Worm (Caenorhabditis elegans) whole organism, L1 larva: ENCODE measurements around the gene hbl-1.

Source experiments
- C16A3.4 ChIP-seq: fragments of 150-350 bp; optimal IDR thresholded peaks from 2 replicates; lab custom pipeline; 2014; ENCODE audit warnings: missing biosample characterization, missing genetic modification characterization
- F16B12.6 ChIP-seq: fragments of 150-350 bp; optimal IDR thresholded peaks from 2 replicates; lab custom pipeline; 2014; ENCODE audit warnings: missing biosample characterization, missing genetic modification characterization
- Y116A8C.19 ChIP-seq: sonication (generic microtip); optimal IDR thresholded peaks from 2 replicates; lab custom pipeline; 2016; ENCODE audit warnings: missing compliant biosample characterization, missing genetic modification characterization, borderline replicate concordance
- aha-1 ChIP-seq: fragments of 150-350 bp; optimal IDR thresholded peaks from 2 replicates; lab custom pipeline; 2014; ENCODE audit warnings: missing biosample characterization, missing genetic modification characterization
- ama-1 ChIP-seq: fragments of 150-350 bp; optimal IDR thresholded peaks from 2 replicates; lab custom pipeline; 2014
- ceh-63 ChIP-seq: fragments of 200-800 bp; sonication (Bioruptor generic); optimal IDR thresholded peaks from 2 replicates; lab custom pipeline; 2018; ENCODE audit warnings: mild to moderate bottlenecking, missing genetic modification characterization, missing compliant biosample characterization
- ceh-8 ChIP-seq: fragments of 200-800 bp; sonication (Bioruptor generic); optimal IDR thresholded peaks from 2 replicates; lab custom pipeline; 2018; ENCODE audit warnings: mild to moderate bottlenecking, missing genetic modification characterization, moderate library complexity, missing compliant biosample characterization
- ceh-88 ChIP-seq: fragments of 200-800 bp; sonication (Bioruptor generic); IDR thresholded peaks from 2 replicates; pipeline ENCODE4 v1.3.6; 2022; ENCODE audit warnings: missing genetic modification characterization, missing compliant biosample characterization
- dsc-1 ChIP-seq: sonication (generic microtip); optimal IDR thresholded peaks from 2 replicates; lab custom pipeline; 2016; ENCODE audit warnings: mild to moderate bottlenecking, missing genetic modification characterization, missing compliant biosample characterization
- efl-1 ChIP-seq, 4 experiments: fragments of 150-350 bp; optimal IDR thresholded peaks in 3 of 4; peaks in 1 of 4; 1 replicate in 1 of 4; 2 replicates in 3 of 4; lab custom pipeline; 2014; ENCODE audit warnings: missing biosample characterization in 2 of 4, missing genetic modification characterization in 2 of 4, missing genetic modification reagents in 2 of 4
- efl-3 ChIP-seq: fragments of 200-800 bp; sonication (Bioruptor generic); optimal IDR thresholded peaks from 2 replicates; lab custom pipeline; 2018; ENCODE audit warnings: mild to moderate bottlenecking, missing genetic modification characterization, missing compliant biosample characterization
- egl-13 ChIP-seq: sonication (generic microtip); optimal IDR thresholded peaks from 2 replicates; lab custom pipeline; 2016; ENCODE audit warnings: missing genotype, missing genetic modification reagents, missing genetic modification characterization, missing compliant biosample characterization
- egl-27 ChIP-seq, 2 experiments: fragments of 150-350 bp in 1 of 2; sonication (generic microtip); optimal IDR thresholded peaks; 3 replicates each; lab custom pipeline; 2017 to 2018; ENCODE audit warnings: missing biosample characterization in 2 of 2, missing genetic modification characterization in 2 of 2, missing genetic modification reagents in 2 of 2
- elt-2 ChIP-seq: sonication (generic microtip); optimal IDR thresholded peaks from 2 replicates; lab custom pipeline; 2016; ENCODE audit warnings: missing genetic modification characterization, mild to moderate bottlenecking, inconsistent platforms, missing compliant biosample characterization, missing genetic modification reagents
- fkh-10 ChIP-seq: sonication (generic microtip); optimal IDR thresholded peaks from 2 replicates; lab custom pipeline; 2017; ENCODE audit warnings: missing biosample characterization, missing genetic modification reagents, missing genetic modification characterization
- fkh-4 ChIP-seq: sonication (generic microtip); optimal IDR thresholded peaks from 2 replicates; lab custom pipeline; 2016; ENCODE audit warnings: missing compliant biosample characterization, missing genetic modification characterization, borderline replicate concordance
- grh-1 ChIP-seq: fragments of 200-800 bp; sonication (Bioruptor generic); IDR thresholded peaks from 2 replicates; pipeline ENCODE4 v1.3.6; 2022; ENCODE audit warnings: missing genetic modification reagents, missing genetic modification characterization, missing compliant biosample characterization
- hlh-4 ChIP-seq: sonication (generic microtip); optimal IDR thresholded peaks from 2 replicates; lab custom pipeline; 2016; ENCODE audit warnings: mild to moderate bottlenecking, missing genetic modification characterization, missing compliant biosample characterization
- hpl-2 ChIP-seq: fragments of 150-350 bp; optimal IDR thresholded peaks from 2 replicates; lab custom pipeline; 2014; ENCODE audit warnings: missing biosample characterization, missing genetic modification reagents, missing genetic modification characterization
- isw-1 ChIP-seq: fragments of 200-800 bp; sonication (Bioruptor generic); IDR thresholded peaks from 2 replicates; pipeline ENCODE4 v1.3.6; 2022; ENCODE audit warnings: missing genetic modification characterization, missing compliant biosample characterization
- jun-1 ChIP-seq: fragments of 150-350 bp; optimal IDR thresholded peaks from 2 replicates; lab custom pipeline; 2014; ENCODE audit warnings: missing biosample characterization, missing genetic modification reagents, missing genetic modification characterization
- mef-2 ChIP-seq: fragments of 150-350 bp; optimal IDR thresholded peaks from 2 replicates; lab custom pipeline; 2014; ENCODE audit warnings: missing biosample characterization, missing genetic modification characterization
- mep-1 ChIP-seq: fragments of 150-350 bp; optimal IDR thresholded peaks from 2 replicates; lab custom pipeline; 2014; ENCODE audit warnings: missing biosample characterization, missing genetic modification characterization
- nhr-11 ChIP-seq: fragments of 150-350 bp; optimal IDR thresholded peaks from 2 replicates; lab custom pipeline; 2014; ENCODE audit warnings: missing biosample characterization, missing genetic modification characterization
- nhr-19 ChIP-seq: fragments of 200-800 bp; sonication (Bioruptor generic); conservative IDR thresholded peaks from 2 replicates; pipeline ENCODE4 v1.3.6; 2022; ENCODE audit warnings: missing genetic modification characterization, missing compliant biosample characterization
- nhr-20 ChIP-seq: sonication (generic microtip); optimal IDR thresholded peaks from 2 replicates; lab custom pipeline; 2016; ENCODE audit warnings: mild to moderate bottlenecking, missing genetic modification characterization, missing compliant biosample characterization
- nhr-71 ChIP-seq: sonication (generic microtip); optimal IDR thresholded peaks from 2 replicates; lab custom pipeline; 2016; ENCODE audit warnings: mild to moderate bottlenecking, missing genetic modification characterization, moderate library complexity, missing compliant biosample characterization
- nhr-76 ChIP-seq: sonication (generic microtip); optimal IDR thresholded peaks from 2 replicates; lab custom pipeline; 2017; ENCODE audit warnings: missing biosample characterization, missing genetic modification characterization
- nhr-84 ChIP-seq: sonication (generic microtip); optimal IDR thresholded peaks from 2 replicates; lab custom pipeline; 2017; ENCODE audit warnings: missing biosample characterization, missing genetic modification characterization
- pag-3 ChIP-seq: sonication (generic microtip); optimal IDR thresholded peaks from 2 replicates; lab custom pipeline; 2017; ENCODE audit warnings: missing genetic modification characterization, mild to moderate bottlenecking, missing compliant biosample characterization, antibody characterized with exemption, borderline replicate concordance; ENCODE audit not compliant: insufficient read depth
- rnt-1 ChIP-seq: sonication (generic microtip); optimal IDR thresholded peaks from 2 replicates; lab custom pipeline; 2016; ENCODE audit warnings: mild to moderate bottlenecking, missing genetic modification characterization, moderate library complexity, missing compliant biosample characterization
- skn-1 ChIP-seq: fragments of 150-350 bp; optimal IDR thresholded peaks from 2 replicates; lab custom pipeline; 2014; ENCODE audit warnings: missing biosample characterization, missing genetic modification characterization
- snu-23 ChIP-seq: sonication (generic microtip); optimal IDR thresholded peaks from 2 replicates; lab custom pipeline; 2016; ENCODE audit warnings: missing genetic modification characterization, missing compliant biosample characterization
- sox-4 ChIP-seq: sonication (generic microtip); optimal IDR thresholded peaks from 2 replicates; lab custom pipeline; 2016; ENCODE audit warnings: missing genetic modification characterization, missing compliant biosample characterization
- sup-37 ChIP-seq: fragments of 200-800 bp; sonication (Bioruptor generic); optimal IDR thresholded peaks from 2 replicates; lab custom pipeline; 2018; ENCODE audit warnings: mild to moderate bottlenecking, missing genetic modification characterization, missing compliant biosample characterization
- swsn-7 ChIP-seq: sonication (generic microtip); optimal IDR thresholded peaks from 2 replicates; lab custom pipeline; 2016; ENCODE audit warnings: missing genetic modification characterization, missing compliant biosample characterization
- unc-130 ChIP-seq: fragments of 150-350 bp; optimal IDR thresholded peaks from 2 replicates; lab custom pipeline; 2017; ENCODE audit warnings: missing biosample characterization, missing genetic modification characterization, inconsistent platforms
- unc-30 ChIP-seq: sonication (generic microtip); optimal IDR thresholded peaks from 2 replicates; lab custom pipeline; 2017; ENCODE audit warnings: missing biosample characterization, missing genetic modification characterization
- unc-62 ChIP-seq: fragments of 150-350 bp; optimal IDR thresholded peaks from 2 replicates; lab custom pipeline; 2014; ENCODE audit warnings: missing biosample characterization, missing genetic modification reagents, missing genetic modification characterization
- unc-98 ChIP-seq: fragments of 200-800 bp; sonication (Bioruptor generic); IDR thresholded peaks from 2 replicates; pipeline ENCODE4 v1.3.6; 2022; ENCODE audit warnings: missing genetic modification characterization, missing compliant biosample characterization
- vab-15 ChIP-seq: sonication (generic microtip); optimal IDR thresholded peaks from 2 replicates; lab custom pipeline; 2017; ENCODE audit warnings: missing genotype, mild to moderate bottlenecking, missing genetic modification characterization, missing compliant biosample characterization
- xbp-1 ChIP-seq: sonication (generic microtip); optimal IDR thresholded peaks from 2 replicates; lab custom pipeline; 2016; ENCODE audit warnings: missing genetic modification characterization, missing compliant biosample characterization
- zag-1 ChIP-seq: fragments of 150-350 bp; optimal IDR thresholded peaks from 2 replicates; lab custom pipeline; 2014; ENCODE audit warnings: missing biosample characterization, missing genetic modification characterization
- ztf-11 ChIP-seq, 2 experiments: sonication (generic microtip); optimal IDR thresholded peaks; 2 replicates each; lab custom pipeline; 2016 to 2017; ENCODE audit warnings: missing genetic modification characterization in 2 of 2, missing biosample characterization in 1 of 2, missing compliant biosample characterization in 1 of 2

Gene hbl-1

DNA sequence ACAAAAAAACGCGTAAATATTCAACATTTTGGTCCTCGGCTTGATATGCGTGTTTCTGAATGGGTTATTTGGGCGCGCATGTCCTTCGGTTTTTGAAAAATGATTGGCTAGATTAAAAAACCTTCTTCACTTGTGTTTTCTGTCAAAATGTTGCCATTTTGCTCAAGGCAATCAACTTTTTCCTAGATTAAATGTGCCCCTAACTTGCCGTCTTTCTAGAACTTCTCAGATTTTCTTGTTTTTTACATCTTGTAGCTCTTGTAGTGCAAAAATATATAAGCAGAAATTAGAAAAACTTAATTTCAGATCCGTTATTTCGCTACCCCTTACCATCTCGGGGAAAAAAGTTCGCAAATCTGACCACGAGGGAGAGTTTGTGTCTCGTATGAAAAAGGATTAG is at the start of gene hbl-1:
TSS of gene hbl-1 (plus strand) at position 301 of the 400 bp plus-strand sequence.
- TF ChIP-seq elt-2 (tag; lab: Kevin White, UChicago) = no peak
- TF ChIP-seq ceh-63 (GFP tag; lab: Kevin White, UChicago) = no peak
- no peak for TF ChIP-seq ceh-88
- TF ChIP-seq nhr-20 (tag; lab: Kevin White, UChicago) = no peak
- no peak for TF ChIP-seq nhr-84
- no peak for TF ChIP-seq zag-1 (tag; lab: Kevin White, UChicago)
- TF ChIP-seq nhr-71 (tag; lab: Kevin White, UChicago) = no peak
- no peak for TF ChIP-seq nhr-11 (tag; lab: Kevin White, UChicago)
- TF ChIP-seq dsc-1 (tag; lab: Kevin White, UChicago) = no peak
- TF ChIP-seq ama-1 (lab: Kevin White, UChicago) = no peak
- no peak for TF ChIP-seq fkh-10
- no peak for TF ChIP-seq swsn-7
- no peak for TF ChIP-seq F16B12.6 (tag; lab: Kevin White, UChicago)
- TF ChIP-seq isw-1 (GFP tag; lab: Robert Waterston, UW) = no peak
- TF ChIP-seq Y116A8C.19 (tag; lab: Kevin White, UChicago) = no peak
- no peak for TF ChIP-seq efl-3 (GFP tag; lab: Kevin White, UChicago)
- TF ChIP-seq mef-2 = no peak
- TF ChIP-seq egl-13 = no peak

DNA sequence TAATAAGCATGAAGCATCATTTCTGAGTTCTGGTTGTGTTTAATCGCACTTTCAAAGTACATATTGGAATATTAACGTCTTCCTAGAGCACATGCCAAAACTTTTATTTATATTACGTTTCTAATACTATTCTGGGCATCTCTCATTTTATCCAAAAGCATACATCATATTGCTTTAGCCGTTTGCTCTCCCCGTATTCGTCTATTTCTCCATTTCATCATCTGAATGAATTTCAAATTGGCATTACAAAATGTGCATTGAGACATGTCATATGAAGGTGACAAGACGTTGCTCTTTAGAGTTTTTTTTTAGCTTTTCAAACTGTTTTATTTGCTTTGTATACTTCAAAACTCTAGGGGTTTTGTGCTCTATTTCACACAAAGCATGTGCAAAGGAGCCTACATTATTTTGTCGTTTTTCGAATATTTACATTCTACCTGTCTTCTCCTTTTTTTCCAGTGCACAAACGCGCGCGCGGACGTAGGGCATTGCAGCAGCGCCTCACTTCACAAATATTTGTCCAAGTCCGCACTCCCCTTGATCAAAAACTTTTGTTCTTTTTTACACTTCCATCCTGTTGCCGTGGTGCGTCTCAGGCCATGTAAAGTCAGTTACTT is 49.3 kb upstream of the hbl-1 start:
- peak; percentile 19 for TF ChIP-seq jun-1
- TF ChIP-seq ceh-63 (GFP tag; lab: Kevin White, UChicago) = peak; percentile 70
- no peak for TF ChIP-seq efl-1 (optimal IDR thresholded peaks at IDR 0.05; lab: Kevin White, UChicago)
- no peak for TF ChIP-seq efl-1 (GFP tag; optimal IDR thresholded peaks at IDR 0.05 in 1 of 2; lab: Kevin White, UChicago)
- no peak for TF ChIP-seq unc-30 (tag; lab: Kevin White, UChicago)

DNA sequence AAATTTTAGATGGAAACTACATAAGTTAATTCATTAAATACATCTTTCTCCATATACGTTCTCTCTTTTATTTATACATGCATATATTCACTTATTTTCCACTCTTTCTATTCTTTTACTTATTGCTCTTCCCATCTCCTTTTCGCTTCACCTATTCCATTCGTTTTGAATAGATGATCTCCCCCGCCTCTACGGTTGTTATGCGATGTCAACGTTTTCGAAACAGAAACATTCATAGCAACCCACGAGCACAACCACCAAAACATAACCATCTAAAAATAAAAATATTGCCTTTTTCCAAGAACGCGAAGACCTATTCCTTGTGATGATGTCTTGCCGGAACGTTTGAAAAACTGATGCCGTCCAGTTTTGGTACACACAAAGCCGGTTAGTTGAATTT is 48.5 kb upstream of the hbl-1 start, which contains the start of gene sym-3:
TSS of gene sym-3 (plus strand) at position 301 of the 400 bp plus-strand sequence.
- TF ChIP-seq nhr-11 (tag; lab: Kevin White, UChicago) = no peak
- no peak for TF ChIP-seq rnt-1
- no peak for TF ChIP-seq fkh-4 (tag; lab: Kevin White, UChicago)
- TF ChIP-seq hlh-4 (tag; lab: Kevin White, UChicago) = no peak
- TF ChIP-seq unc-130 (tag; lab: Kevin White, UChicago) = no peak
- no peak for TF ChIP-seq aha-1 (tag; lab: Kevin White, UChicago)
- TF ChIP-seq zag-1 (tag; lab: Kevin White, UChicago) = no peak
- no peak for TF ChIP-seq skn-1 (tag; lab: Kevin White, UChicago)
- TF ChIP-seq snu-23 (GFP tag; lab: Kevin White, UChicago) = no peak
- TF ChIP-seq fkh-10 = no peak

DNA sequence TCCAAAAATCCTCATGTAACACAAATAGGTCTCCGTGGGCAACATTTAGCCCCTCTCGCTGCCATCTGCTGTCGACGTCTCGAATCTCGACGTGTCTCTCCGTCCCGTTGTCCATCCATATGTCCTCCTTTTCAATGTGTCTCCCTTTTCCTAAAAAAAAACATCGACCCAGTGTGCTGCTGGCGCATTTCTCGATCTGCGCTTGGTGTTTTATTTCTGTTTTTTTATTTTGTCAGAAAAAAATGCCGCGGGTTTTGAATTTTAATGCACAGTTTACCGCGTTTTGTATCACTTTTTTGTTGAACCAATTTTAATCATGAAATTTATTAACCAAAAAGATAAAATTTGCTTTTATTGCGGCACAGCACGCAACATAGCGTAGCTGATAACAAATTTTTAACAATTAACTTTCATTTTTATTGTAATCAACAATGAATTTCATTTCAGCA is 46.1 kb upstream of the hbl-1 start:
- peak; percentile 45 for TF ChIP-seq jun-1
- TF ChIP-seq sup-37 (GFP tag; lab: Kevin White, UChicago) = no peak
- TF ChIP-seq hpl-2 = no peak
- peak; percentile 65 for TF ChIP-seq nhr-20 (tag; lab: Kevin White, UChicago)
- peak; percentile 28 for TF ChIP-seq mef-2
- TF ChIP-seq unc-62 = no peak
- TF ChIP-seq nhr-19 = 0 out of 2 replicates have a peak, but pooled peaks have one; percentile 27
- TF ChIP-seq ztf-11 (tag; optimal IDR thresholded peaks at IDR 0.05; lab: Kevin White, UChicago) = peak in 1 of 2 experiments; percentile 9
- no peak for TF ChIP-seq grh-1 (GFP tag; lab: Robert Waterston, UW)
- TF ChIP-seq C16A3.4 (tag; lab: Kevin White, UChicago) = peak; percentile 60
- no peak for TF ChIP-seq pag-3 (tag; lab: Kevin White, UChicago)
- peak; percentile 39 for TF ChIP-seq ceh-8
- no peak for TF ChIP-seq sox-4 (tag; lab: Kevin White, UChicago)
- no peak for TF ChIP-seq nhr-76 (tag; lab: Kevin White, UChicago)
- TF ChIP-seq nhr-84 = no peak
- no peak for TF ChIP-seq vab-15 (tag; lab: Kevin White, UChicago)
- TF ChIP-seq unc-98 (GFP tag; lab: Robert Waterston, UW) = no peak
- no peak for TF ChIP-seq ama-1 (lab: Kevin White, UChicago)
- peak; percentile 74 for TF ChIP-seq rnt-1
- TF ChIP-seq unc-30 (tag; lab: Kevin White, UChicago) = no peak
- peak; percentile 74 for TF ChIP-seq mep-1 (tag; lab: Kevin White, UChicago)
- no peak for TF ChIP-seq fkh-4 (tag; lab: Kevin White, UChicago)
- TF ChIP-seq xbp-1 (tag; lab: Kevin White, UChicago) = peak; percentile 79
- peak; percentile 75 for TF ChIP-seq dsc-1 (tag; lab: Kevin White, UChicago)
- peak; percentile 74 for TF ChIP-seq snu-23 (GFP tag; lab: Kevin White, UChicago)
- no peak for TF ChIP-seq egl-27 (tag; optimal IDR thresholded peaks at IDR 0.05; lab: Kevin White, UChicago)
- no peak for TF ChIP-seq Y116A8C.19 (tag; lab: Kevin White, UChicago)
